Worm (Caenorhabditis elegans) whole organism, L3 larva: ENCODE data around the gene F36G9.3.

ENCODE experiments used
- R02D3.7 ChIP-seq: fragments of 150-350 bp; optimal IDR thresholded peaks from 2 replicates; lab custom pipeline; 2014; ENCODE audit warnings: missing biosample characterization, missing genetic modification characterization
- ZK546.5 ChIP-seq: sonication (generic microtip); optimal IDR thresholded peaks from 2 replicates; lab custom pipeline; 2017; ENCODE audit warnings: missing biosample characterization, missing genetic modification characterization
- aly-2 ChIP-seq: fragments of 150-350 bp; optimal IDR thresholded peaks from 2 replicates; lab custom pipeline; 2014; ENCODE audit warnings: missing biosample characterization, missing genetic modification characterization
- ceh-16 ChIP-seq: sonication (generic microtip); optimal IDR thresholded peaks from 2 replicates; lab custom pipeline; 2017; ENCODE audit warnings: missing biosample characterization, missing genetic modification characterization
- ceh-82 ChIP-seq: fragments of 150-350 bp; optimal IDR thresholded peaks from 2 replicates; lab custom pipeline; 2014; ENCODE audit warnings: missing biosample characterization, missing genetic modification characterization
- ceh-9 ChIP-seq: sonication (generic microtip); optimal IDR thresholded peaks from 2 replicates; lab custom pipeline; 2018; ENCODE audit warnings: missing biosample characterization, missing genetic modification characterization
- egl-5 ChIP-seq: fragments of 150-350 bp; optimal IDR thresholded peaks from 2 replicates; lab custom pipeline; 2017; ENCODE audit warnings: missing biosample characterization, missing genetic modification reagents, missing genetic modification characterization, inconsistent platforms
- elt-1 ChIP-seq: fragments of 150-350 bp; optimal IDR thresholded peaks from 2 replicates; lab custom pipeline; 2014; ENCODE audit warnings: missing biosample characterization, missing genetic modification characterization
- elt-2 ChIP-seq: sonication (generic microtip); optimal IDR thresholded peaks from 2 replicates; lab custom pipeline; 2016; ENCODE audit warnings: missing genetic modification reagents, mild to moderate bottlenecking, missing genetic modification characterization, missing compliant biosample characterization
- elt-3 ChIP-seq, 3 experiments: fragments of 150-350 bp in 1 of 3; sonication (generic microtip) in 2 of 3; optimal IDR thresholded peaks; 2 replicates in 2 of 3; 4 replicates in 1 of 3; lab custom pipeline; 2014 to 2017; ENCODE audit warnings: missing biosample characterization in 3 of 3, missing genetic modification characterization in 3 of 3
- eor-1 ChIP-seq, 2 experiments: fragments of 150-350 bp; optimal IDR thresholded peaks; 2 replicates each; lab custom pipeline; 2014 to 2018; ENCODE audit warnings: missing biosample characterization in 2 of 2, missing genetic modification characterization in 2 of 2
- fkh-10 ChIP-seq: sonication (generic microtip); optimal IDR thresholded peaks from 2 replicates; lab custom pipeline; 2017; ENCODE audit warnings: missing biosample characterization, missing genetic modification reagents, missing genetic modification characterization
- fkh-2 ChIP-seq: fragments of 150-350 bp; optimal IDR thresholded peaks from 2 replicates; lab custom pipeline; 2014; ENCODE audit warnings: missing biosample characterization, missing genetic modification reagents, missing genetic modification characterization
- fos-1 ChIP-seq: fragments of 150-350 bp; optimal IDR thresholded peaks from 2 replicates; lab custom pipeline; 2014; ENCODE audit warnings: missing biosample characterization, missing genetic modification characterization
- hmg-11 ChIP-seq: sonication (generic microtip); optimal IDR thresholded peaks from 2 replicates; lab custom pipeline; 2016; ENCODE audit warnings: missing genetic modification characterization, missing compliant biosample characterization
- jun-1 ChIP-seq: fragments of 150-350 bp; optimal IDR thresholded peaks from 2 replicates; lab custom pipeline; 2014; ENCODE audit warnings: missing biosample characterization, missing genetic modification reagents, missing genetic modification characterization
- lin-39 ChIP-seq: fragments of 150-350 bp; optimal IDR thresholded peaks from 2 replicates; lab custom pipeline; 2018; ENCODE audit warnings: missing biosample characterization, missing genetic modification reagents, missing genetic modification characterization
- lsy-12 ChIP-seq: sonication (generic microtip); optimal IDR thresholded peaks from 2 replicates; lab custom pipeline; 2016; ENCODE audit warnings: mild to moderate bottlenecking, missing genetic modification characterization, missing compliant biosample characterization
- nfya-1 ChIP-seq: sonication (generic microtip); optimal IDR thresholded peaks from 2 replicates; lab custom pipeline; 2017; ENCODE audit warnings: missing genetic modification characterization, mild to moderate bottlenecking, missing compliant biosample characterization, antibody characterized with exemption, moderate library complexity; ENCODE audit not compliant: insufficient read depth
- nhr-11 ChIP-seq: fragments of 150-350 bp; optimal IDR thresholded peaks from 2 replicates; lab custom pipeline; 2014; ENCODE audit warnings: missing biosample characterization, missing genetic modification characterization
- nhr-12 ChIP-seq: fragments of 150-350 bp; optimal IDR thresholded peaks from 2 replicates; lab custom pipeline; 2014; ENCODE audit warnings: missing biosample characterization, missing genetic modification characterization
- nhr-237 ChIP-seq: fragments of 150-350 bp; optimal IDR thresholded peaks from 2 replicates; lab custom pipeline; 2014; ENCODE audit warnings: missing biosample characterization, missing genetic modification characterization
- nhr-28 ChIP-seq: fragments of 150-350 bp; optimal IDR thresholded peaks from 2 replicates; lab custom pipeline; 2014; ENCODE audit warnings: missing biosample characterization, missing genetic modification characterization
- nhr-43 ChIP-seq: sonication (generic microtip); optimal IDR thresholded peaks from 2 replicates; lab custom pipeline; 2016; ENCODE audit warnings: mild to moderate bottlenecking, missing genetic modification characterization, missing compliant biosample characterization; ENCODE audit not compliant: poor library complexity, severe bottlenecking
- nhr-76 ChIP-seq: fragments of 150-350 bp; sonication (generic microtip); optimal IDR thresholded peaks from 5 replicates; lab custom pipeline; 2014; ENCODE audit warnings: missing biosample characterization, missing genetic modification characterization
- nhr-77 ChIP-seq: fragments of 150-350 bp; optimal IDR thresholded peaks from 2 replicates; lab custom pipeline; 2014; ENCODE audit warnings: missing biosample characterization, missing genetic modification characterization
- pqm-1 ChIP-seq: fragments of 150-350 bp; optimal IDR thresholded peaks from 2 replicates; lab custom pipeline; 2017; ENCODE audit warnings: missing biosample characterization, missing genetic modification characterization, inconsistent platforms
- sea-2 ChIP-seq: fragments of 150-350 bp; sonication (generic microtip); optimal IDR thresholded peaks from 4 replicates; lab custom pipeline; 2014; ENCODE audit warnings: missing biosample characterization, missing genetic modification reagents, missing genetic modification characterization
- skn-1 ChIP-seq: fragments of 150-350 bp; optimal IDR thresholded peaks from 2 replicates; lab custom pipeline; 2014; ENCODE audit warnings: missing biosample characterization, missing genetic modification characterization
- snpc-4 ChIP-seq: fragments of 150-350 bp; optimal IDR thresholded peaks from 2 replicates; lab custom pipeline; 2014; ENCODE audit warnings: missing biosample characterization, missing genetic modification characterization
- zag-1 ChIP-seq: fragments of 150-350 bp; optimal IDR thresholded peaks from 2 replicates; lab custom pipeline; 2014; ENCODE audit warnings: missing biosample characterization, missing genetic modification characterization
- ztf-4 ChIP-seq: fragments of 150-350 bp; optimal IDR thresholded peaks from 2 replicates; lab custom pipeline; 2014; ENCODE audit warnings: missing biosample characterization, missing genetic modification characterization

Gene F36G9.3

ce11 chrV:15915307-15915706 lies 41.9 kb upstream of the F36G9.3 start:
- no peak for TF ChIP-seq nhr-77 (tag; lab: Kevin White, UChicago)
- no peak for TF ChIP-seq nhr-43 (tag; lab: Kevin White, UChicago)
- no peak for TF ChIP-seq ceh-16 (tag; lab: Kevin White, UChicago)
- no peak for TF ChIP-seq zag-1 (tag; lab: Kevin White, UChicago)
- no peak for TF ChIP-seq aly-2
- TF ChIP-seq lin-39 = no peak
- TF ChIP-seq hmg-11 (tag; lab: Kevin White, UChicago) = no peak
- TF ChIP-seq nhr-28 (tag; lab: Kevin White, UChicago) = no peak
- no peak for TF ChIP-seq eor-1 (tag; optimal IDR thresholded peaks at IDR 0.05; lab: Kevin White, UChicago)

DNA sequence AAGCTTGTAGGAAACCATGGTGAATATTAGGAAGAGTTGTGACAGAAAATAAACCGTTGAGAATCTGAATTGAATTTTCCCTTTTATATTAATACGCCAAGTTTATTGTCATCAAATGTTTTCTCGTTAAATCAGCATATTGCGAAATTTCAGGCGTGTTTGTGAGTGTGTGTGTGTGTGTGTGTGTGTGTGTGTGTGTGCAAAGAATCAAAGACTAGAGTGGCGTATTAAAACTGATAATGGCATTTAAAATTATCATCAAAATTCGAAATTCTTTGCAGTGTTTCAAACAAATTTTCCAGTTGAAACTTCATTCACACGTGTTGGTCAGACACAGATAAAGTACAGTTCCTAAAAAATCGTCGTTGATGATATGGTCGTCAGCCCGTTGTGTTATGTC lies 41.3 kb upstream of the F36G9.3 start, which contains the start of gene gst-38:
gst-38 (minus strand) TSS at position 152 of the 400 bp plus-strand sequence.
- TF ChIP-seq pqm-1 = peak; percentile 41
- TF ChIP-seq ceh-9 = no peak
- peak; percentile 88 for TF ChIP-seq elt-2
- no peak for TF ChIP-seq aly-2
- peak; percentile 14 for TF ChIP-seq skn-1 (tag; lab: Kevin White, UChicago)
- TF ChIP-seq egl-5 (tag; lab: Kevin White, UChicago) = no peak

- TF ChIP-seq snpc-4 (tag; lab: Kevin White, UChicago) = no peak
Observed at ce11 chrV:15917458-15917857, 39.7 kb upstream of the F36G9.3 start, which contains the start of gene F35E8.9. F35E8.9 (minus strand) TSS chrV:15917558.

ce11 chrV:15920273-15920672 lies 36.9 kb upstream of the F36G9.3 start, which contains the start of gene F35E8.10:
F35E8.10 (minus strand) TSS chrV:15920373.
- TF ChIP-seq sea-2 (GFP tag; lab: Kevin White, UChicago) (no peak), ZK546.5 (tag; lab: Kevin White, UChicago) (no peak), elt-2 (no peak), nhr-11 (tag; lab: Kevin White, UChicago) (no peak), elt-1 (no peak), nhr-237 (tag; lab: Kevin White, UChicago) (no peak), jun-1 (tag; lab: Kevin White, UChicago) (no peak), ceh-82 (no peak), R02D3.7 (no peak), nhr-12 (tag; lab: Kevin White, UChicago) (no peak), fkh-2 (tag; lab: Kevin White, UChicago) (no peak), fos-1 (tag; lab: Kevin White, UChicago) (no peak), fkh-10 (GFP tag; lab: Kevin White, UChicago) (no peak), nhr-76 (tag; lab: Kevin White, UChicago) (no peak), lsy-12 (tag; lab: Kevin White, UChicago) (no peak), aly-2 (no peak)

DNA sequence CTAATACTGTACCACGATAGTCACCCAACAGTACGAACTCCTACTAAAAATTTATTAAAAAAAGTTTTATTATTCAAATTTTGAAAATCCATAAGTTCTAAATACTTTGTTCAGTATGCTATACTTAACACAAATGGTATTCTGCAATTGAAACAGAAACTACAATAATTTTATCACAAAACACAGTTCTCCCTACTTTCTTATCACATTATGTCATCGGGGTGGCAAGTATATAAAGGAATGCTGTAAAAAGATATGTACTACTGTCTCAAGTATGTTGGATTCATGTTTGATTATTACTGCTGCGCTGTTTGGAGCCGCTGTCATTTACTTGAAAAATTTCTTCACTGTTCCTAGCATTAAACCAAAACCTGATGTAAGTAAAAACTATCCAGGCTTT lies 36.1 kb upstream of the F36G9.3 start, which contains the start of gene cdr-1:
cdr-1 (plus strand) TSS at position 208 of the 400 bp plus-strand sequence.
- peak; percentile 46 for TF ChIP-seq elt-2
- TF ChIP-seq lsy-12 (tag; lab: Kevin White, UChicago) = no peak
- peak; percentile 38 for TF ChIP-seq pqm-1
- TF ChIP-seq, all 47 proteins: peak for 2

- no peak for TF ChIP-seq snpc-4 (tag; lab: Kevin White, UChicago)
- TF ChIP-seq elt-3 (tag; optimal IDR thresholded peaks at IDR 0.05; lab: Kevin White, UChicago) = no peak
- no peak for TF ChIP-seq nfya-1 (tag; lab: Kevin White, UChicago)
- no peak for TF ChIP-seq nhr-12 (tag; lab: Kevin White, UChicago)
- no peak for TF ChIP-seq ztf-4 (tag; lab: Kevin White, UChicago)
Observed at ce11 chrV:15922979-15923378, 34.2 kb upstream of the F36G9.3 start, which contains the start of gene F35E8.13. F35E8.13 (plus strand) TSS chrV:15923279.
